Worm (Caenorhabditis elegans) whole organism, young adult: ENCODE results near the gene efhc-1.

ENCODE experiments used
- B0035.1 ChIP-seq: sonication (generic microtip); optimal IDR thresholded peaks from 2 replicates; lab custom pipeline; 2016; ENCODE audit warnings: missing genetic modification characterization, mild to moderate bottlenecking, missing compliant biosample characterization, missing genotype, missing genetic modification reagents
- B0261.1 ChIP-seq: sonication (generic microtip); optimal IDR thresholded peaks from 2 replicates; lab custom pipeline; 2016; ENCODE audit warnings: mild to moderate bottlenecking, missing genetic modification characterization, moderate library complexity, missing compliant biosample characterization
- D2030.7 ChIP-seq: fragments of 200-800 bp; sonication (Bioruptor generic); IDR thresholded peaks from 2 replicates; pipeline ENCODE4 v1.3.6; 2022; ENCODE audit warnings: missing genetic modification reagents, missing genetic modification characterization, missing compliant biosample characterization
- F23B12.7 ChIP-seq: sonication (generic microtip); optimal IDR thresholded peaks from 2 replicates; lab custom pipeline; 2017; ENCODE audit warnings: missing genetic modification characterization, mild to moderate bottlenecking, missing compliant biosample characterization, antibody characterized with exemption, moderate library complexity; ENCODE audit not compliant: insufficient read depth
- F37B4.10 ChIP-seq: fragments of 200-800 bp; sonication (Bioruptor generic); IDR thresholded peaks from 2 replicates; pipeline ENCODE4 v1.3.6; 2022; ENCODE audit warnings: missing genetic modification characterization, missing compliant biosample characterization
- F55B11.4 ChIP-seq: sonication (generic microtip); optimal IDR thresholded peaks from 2 replicates; lab custom pipeline; 2016; ENCODE audit warnings: missing compliant biosample characterization, missing genetic modification characterization, borderline replicate concordance; ENCODE audit not compliant: insufficient read depth
- F57C9.4 ChIP-seq: sonication (generic microtip); optimal IDR thresholded peaks from 2 replicates; lab custom pipeline; 2017; ENCODE audit warnings: mild to moderate bottlenecking, missing genetic modification characterization, missing compliant biosample characterization
- K11D2.4 ChIP-seq: fragments of 200-800 bp; sonication (Bioruptor generic); IDR thresholded peaks from 2 replicates; pipeline ENCODE4 v1.3.6; 2022; ENCODE audit warnings: missing genetic modification reagents, missing genetic modification characterization, missing compliant biosample characterization
- T26A5.8 ChIP-seq: sonication (generic microtip); optimal IDR thresholded peaks from 2 replicates; lab custom pipeline; 2016; ENCODE audit warnings: missing genetic modification characterization, missing compliant biosample characterization
- Y53G8AR.9 ChIP-seq: fragments of 200-800 bp; sonication (Bioruptor generic); conservative IDR thresholded peaks from 2 replicates; pipeline ENCODE4 v1.3.6; 2022; ENCODE audit warnings: missing genetic modification reagents, missing genetic modification characterization, missing compliant biosample characterization
- Y67H2A.10 ChIP-seq: fragments of 200-800 bp; sonication (Bioruptor generic); conservative IDR thresholded peaks from 2 replicates; pipeline ENCODE4 v1.3.6; 2022; ENCODE audit warnings: missing genetic modification reagents, missing genetic modification characterization, missing compliant biosample characterization
- Y79H2A.3 ChIP-seq: fragments of 200-800 bp; sonication (Bioruptor generic); conservative IDR thresholded peaks from 2 replicates; pipeline ENCODE4 v1.3.6; 2022; ENCODE audit warnings: missing genetic modification reagents, missing genetic modification characterization, missing compliant biosample characterization
- aptf-3 ChIP-seq: fragments of 200-800 bp; sonication (Bioruptor generic); IDR thresholded peaks from 2 replicates; pipeline ENCODE4 v1.3.6; 2022; ENCODE audit warnings: missing genetic modification characterization, missing compliant biosample characterization
- bed-2 ChIP-seq: fragments of 200-800 bp; sonication (Bioruptor generic); IDR thresholded peaks from 2 replicates; pipeline ENCODE4 v1.3.6; 2022; ENCODE audit warnings: missing genetic modification reagents, missing genetic modification characterization, missing compliant biosample characterization
- cebp-2 ChIP-seq: fragments of 200-800 bp; sonication (Bioruptor generic); IDR thresholded peaks from 2 replicates; pipeline ENCODE4 v1.3.6; 2022; ENCODE audit warnings: missing genetic modification characterization, missing compliant biosample characterization
- ceh-100 ChIP-seq: fragments of 200-800 bp; sonication (Bioruptor generic); IDR thresholded peaks from 2 replicates; pipeline ENCODE4 v1.3.6; 2022; ENCODE audit warnings: missing genetic modification reagents, missing genetic modification characterization, missing compliant biosample characterization
- ceh-58 ChIP-seq: fragments of 200-800 bp; sonication (Bioruptor generic); IDR thresholded peaks from 2 replicates; pipeline ENCODE4 v1.3.6; 2022; ENCODE audit warnings: missing genetic modification characterization, missing compliant biosample characterization
- ceh-79 ChIP-seq: sonication (generic microtip); optimal IDR thresholded peaks from 2 replicates; lab custom pipeline; 2017; ENCODE audit warnings: mild to moderate bottlenecking, missing genetic modification characterization, missing compliant biosample characterization
- dpff-1 ChIP-seq: sonication (generic microtip); optimal IDR thresholded peaks from 2 replicates; lab custom pipeline; 2017; ENCODE audit warnings: mild to moderate bottlenecking, missing genetic modification characterization, missing compliant biosample characterization
- egl-44 ChIP-seq: fragments of 200-800 bp; sonication (Bioruptor generic); IDR thresholded peaks from 2 replicates; pipeline ENCODE4 v1.3.6; 2022; ENCODE audit warnings: missing genetic modification reagents, missing genetic modification characterization, missing compliant biosample characterization
- egrh-3 ChIP-seq: fragments of 200-800 bp; sonication (Bioruptor generic); IDR thresholded peaks from 2 replicates; pipeline ENCODE4 v1.3.6; 2022; ENCODE audit warnings: missing genetic modification reagents, missing genetic modification characterization, missing compliant biosample characterization
- fkh-3 ChIP-seq: sonication (generic microtip); optimal IDR thresholded peaks from 2 replicates; lab custom pipeline; 2016; ENCODE audit warnings: mild to moderate bottlenecking, missing genetic modification characterization, missing compliant biosample characterization
- hmg-1.2 ChIP-seq: fragments of 200-800 bp; sonication (Bioruptor generic); IDR thresholded peaks from 2 replicates; pipeline ENCODE4 v1.3.6; 2022; ENCODE audit warnings: missing genetic modification reagents, missing genetic modification characterization, missing compliant biosample characterization
- hmg-20 ChIP-seq: fragments of 200-800 bp; sonication (Bioruptor generic); IDR thresholded peaks from 2 replicates; pipeline ENCODE4 v1.3.6; 2022; ENCODE audit warnings: missing genetic modification reagents, missing genetic modification characterization, missing compliant biosample characterization
- hsf-1 ChIP-seq: fragments of 200-800 bp; sonication (Bioruptor generic); IDR thresholded peaks from 2 replicates; pipeline ENCODE4 v1.3.6; 2022; ENCODE audit warnings: missing genetic modification reagents, missing genetic modification characterization, missing compliant biosample characterization
- let-526 ChIP-seq: fragments of 200-800 bp; sonication (Bioruptor generic); IDR thresholded peaks from 2 replicates; pipeline ENCODE4 v1.3.6; 2022; ENCODE audit warnings: missing genetic modification reagents, missing genetic modification characterization, missing compliant biosample characterization
- lin-26 ChIP-seq: fragments of 200-800 bp; sonication (Bioruptor generic); IDR thresholded peaks from 2 replicates; pipeline ENCODE4 v1.3.6; 2022; ENCODE audit warnings: missing genetic modification reagents, missing genetic modification characterization, missing compliant biosample characterization
- lin-35 ChIP-seq, 3 experiments: fragments of 150-350 bp in 2 of 3; sonication (generic microtip) in 1 of 3; optimal IDR thresholded peaks; 2 replicates each; lab custom pipeline; 2014 to 2018; ENCODE audit warnings: missing biosample characterization in 3 of 3, missing genetic modification characterization in 3 of 3, missing genetic modification reagents in 3 of 3
- lin-40 ChIP-seq: sonication (generic microtip); optimal IDR thresholded peaks from 2 replicates; lab custom pipeline; 2016; ENCODE audit warnings: missing genetic modification characterization, mild to moderate bottlenecking, missing compliant biosample characterization, missing genotype, missing genetic modification reagents
- lir-1 ChIP-seq: fragments of 200-800 bp; sonication (Bioruptor generic); conservative IDR thresholded peaks from 2 replicates; pipeline ENCODE4 v1.3.6; 2022; ENCODE audit warnings: missing genetic modification reagents, missing genetic modification characterization, missing compliant biosample characterization
- mcd-1 ChIP-seq: fragments of 200-800 bp; sonication (Bioruptor generic); IDR thresholded peaks from 2 replicates; pipeline ENCODE4 v1.3.6; 2022; ENCODE audit warnings: missing genetic modification reagents, missing genetic modification characterization, missing compliant biosample characterization
- nfya-1 ChIP-seq: sonication (generic microtip); optimal IDR thresholded peaks from 2 replicates; lab custom pipeline; 2017; ENCODE audit warnings: antibody characterized with exemption, missing compliant biosample characterization, missing genetic modification characterization, borderline replicate concordance; ENCODE audit not compliant: insufficient read depth
- nfya-2 ChIP-seq: fragments of 200-800 bp; sonication (Bioruptor generic); IDR thresholded peaks from 2 replicates; pipeline ENCODE4 v1.3.6; 2022; ENCODE audit warnings: missing genetic modification reagents, missing genetic modification characterization, missing compliant biosample characterization
- nhr-120 ChIP-seq: fragments of 200-800 bp; sonication (Bioruptor generic); IDR thresholded peaks from 2 replicates; pipeline ENCODE4 v1.3.6; 2022; ENCODE audit warnings: missing genetic modification characterization, missing compliant biosample characterization
- pbrm-1 ChIP-seq: fragments of 200-800 bp; sonication (Bioruptor generic); IDR thresholded peaks from 2 replicates; pipeline ENCODE4 v1.3.6; 2022; ENCODE audit warnings: missing genetic modification reagents, missing genetic modification characterization, missing compliant biosample characterization
- pha-4 ChIP-seq: fragments of 150-350 bp; sonication (generic microtip); optimal IDR thresholded peaks from 2 replicates; lab custom pipeline; 2014; ENCODE audit warnings: missing biosample characterization, missing genetic modification reagents, missing genetic modification characterization
- rcor-1 ChIP-seq: fragments of 200-800 bp; sonication (Bioruptor generic); IDR thresholded peaks from 2 replicates; pipeline ENCODE4 v1.3.6; 2022; ENCODE audit warnings: missing genetic modification reagents, missing genetic modification characterization, missing compliant biosample characterization
- rec-8 ChIP-seq, 2 experiments: sonication (generic microtip); optimal IDR thresholded peaks; 2 replicates each; lab custom pipeline; 2016; ENCODE audit warnings: mild to moderate bottlenecking in 2 of 2, missing genetic modification characterization in 2 of 2, missing genetic modification reagents in 2 of 2, missing genotype in 2 of 2, missing biosample characterization in 1 of 2, missing compliant biosample characterization in 1 of 2, moderate library complexity in 1 of 2
- rpc-1 ChIP-seq, 2 experiments: fragments of 150-350 bp in 1 of 2; sonication (generic microtip) in 1 of 2; optimal IDR thresholded peaks; 2 replicates each; lab custom pipeline; 2014 to 2018; ENCODE audit warnings: missing biosample characterization in 1 of 2, missing genetic modification characterization in 1 of 2, missing genetic modification reagents in 1 of 2, missing genotype in 1 of 2
- sdz-38 ChIP-seq: sonication (generic microtip); optimal IDR thresholded peaks from 2 replicates; lab custom pipeline; 2016; ENCODE audit warnings: missing genotype, missing genetic modification characterization, missing compliant biosample characterization
- sea-2 ChIP-seq: fragments of 200-800 bp; sonication (Bioruptor generic); IDR thresholded peaks from 2 replicates; pipeline ENCODE4 v1.3.6; 2022; ENCODE audit warnings: missing genetic modification characterization, missing compliant biosample characterization
- snpc-4 ChIP-seq, 5 experiments: fragments of 150-350 bp in 1 of 5; sonication (generic microtip) in 4 of 5; optimal IDR thresholded peaks; 2 replicates each; lab custom pipeline; 2014 to 2018; ENCODE audit warnings: missing genetic modification characterization in 5 of 5, missing biosample characterization in 3 of 5, antibody characterized with exemption in 2 of 5, mild to moderate bottlenecking in 2 of 5, missing compliant biosample characterization in 2 of 5, missing genotype in 2 of 5, moderate library complexity in 2 of 5, missing genetic modification reagents in 1 of 5
- sptf-2 ChIP-seq: fragments of 200-800 bp; sonication (Bioruptor generic); optimal IDR thresholded peaks from 2 replicates; lab custom pipeline; 2018; ENCODE audit warnings: mild to moderate bottlenecking, missing genetic modification characterization, missing compliant biosample characterization
- tbp1 ChIP-seq: fragments of 200-800 bp; sonication (Bioruptor generic); optimal IDR thresholded peaks from 2 replicates; lab custom pipeline; 2018; ENCODE audit warnings: mild to moderate bottlenecking, missing genetic modification characterization, missing compliant biosample characterization
- tlf-1 ChIP-seq: fragments of 200-800 bp; sonication (Bioruptor generic); optimal IDR thresholded peaks from 2 replicates; lab custom pipeline; 2018; ENCODE audit warnings: mild to moderate bottlenecking, missing genetic modification characterization, missing compliant biosample characterization
- zim-3 ChIP-seq: sonication (generic microtip); optimal IDR thresholded peaks from 2 replicates; lab custom pipeline; 2017; ENCODE audit warnings: mild to moderate bottlenecking, missing genetic modification characterization, moderate library complexity, missing compliant biosample characterization
- ztf-26 ChIP-seq: sonication (generic microtip); optimal IDR thresholded peaks from 2 replicates; lab custom pipeline; 2017; ENCODE audit warnings: missing genetic modification characterization, missing compliant biosample characterization
- ztf-28 ChIP-seq: fragments of 200-800 bp; sonication (Bioruptor generic); IDR thresholded peaks from 2 replicates; pipeline ENCODE4 v1.3.6; 2022; ENCODE audit warnings: missing genetic modification reagents, missing genetic modification characterization, missing compliant biosample characterization

The efhc-1 gene

DNA sequence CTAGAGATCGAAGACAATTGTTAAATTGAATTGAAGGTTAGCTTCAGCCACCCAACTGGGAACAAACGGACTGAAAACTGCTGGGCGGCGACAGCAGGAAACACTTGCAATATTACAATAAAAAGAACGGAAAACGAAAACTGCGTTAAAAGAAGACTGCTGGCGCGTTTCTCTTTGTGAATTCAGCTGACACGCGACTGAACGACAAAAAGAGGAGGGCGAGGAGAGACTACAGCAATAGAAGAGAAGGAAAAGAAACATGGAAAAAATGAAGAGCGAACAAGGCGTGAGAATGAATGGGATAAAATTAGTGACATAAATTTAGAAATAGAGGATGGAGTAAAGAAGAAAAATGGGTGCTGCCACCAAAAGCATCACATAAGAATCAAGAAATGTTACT, 19.5 kb downstream of the efhc-1 start (continued):
- TF ChIP-seq lin-26 (GFP tag; lab: Robert Waterston, UW), result no peak
- TF ChIP-seq egl-44 (GFP tag; lab: Robert Waterston, UW), result no peak
- TF ChIP-seq dpff-1 (tag; lab: Kevin White, UChicago), result no peak
- peak; percentile 17 for TF ChIP-seq tlf-1 (GFP tag; lab: Kevin White, UChicago)
- no peak for TF ChIP-seq zim-3 (tag; lab: Kevin White, UChicago)
- no peak for TF ChIP-seq Y79H2A.3 (GFP tag; lab: Robert Waterston, UW)
- TF ChIP-seq K11D2.4 (GFP tag; lab: Robert Waterston, UW), result peak; percentile 42; the same call in 1 of the 2 replicates
- TF ChIP-seq hmg-1.2 (GFP tag; lab: Robert Waterston, UW), result peak; percentile 95
- no peak for TF ChIP-seq D2030.7 (GFP tag; lab: Robert Waterston, UW)
- no peak for TF ChIP-seq nhr-120 (GFP tag; lab: Robert Waterston, UW)
- no peak for TF ChIP-seq sdz-38 (tag; lab: Kevin White, UChicago)
- no peak for TF ChIP-seq pha-4
- no peak for TF ChIP-seq lin-35 (GFP tag; optimal IDR thresholded peaks at IDR 0.05; lab: Kevin White, UChicago)
- TF ChIP-seq ztf-28 (GFP tag; lab: Robert Waterston, UW), result no peak
- TF ChIP-seq pbrm-1 (GFP tag; lab: Robert Waterston, UW), result peak; percentile 59; the same call in 1 of the 2 replicates
- no peak for TF ChIP-seq rpc-1 (optimal IDR thresholded peaks at IDR 0.05; lab: Kevin White, UChicago)
- TF ChIP-seq rpc-1 (tag; optimal IDR thresholded peaks at IDR 0.05; lab: Kevin White, UChicago), result no peak
- no peak for TF ChIP-seq fkh-3 (tag; lab: Kevin White, UChicago)
- TF ChIP-seq ceh-100, result no peak
- TF ChIP-seq ceh-79 (tag; lab: Kevin White, UChicago), result no peak
- no peak for TF ChIP-seq rec-8 (tag; optimal IDR thresholded peaks at IDR 0.05; lab: Kevin White, UChicago)
- peak; percentile 92 for TF ChIP-seq lin-40 (tag; lab: Kevin White, UChicago)
- no peak for TF ChIP-seq F57C9.4 (tag; lab: Kevin White, UChicago)
- TF ChIP-seq nfya-2 (GFP tag; lab: Robert Waterston, UW), result no peak
- TF ChIP-seq ceh-58, result no peak
- no peak for TF ChIP-seq Y53G8AR.9
- no peak for TF ChIP-seq snpc-4 (GFP tag; optimal IDR thresholded peaks at IDR 0.05; lab: Kevin White, UChicago)
- no peak for TF ChIP-seq snpc-4 (tag; optimal IDR thresholded peaks at IDR 0.05; lab: Kevin White, UChicago)
- TF ChIP-seq let-526 (GFP tag; lab: Robert Waterston, UW), result 0 out of 2 replicates have a peak, but pooled peaks have one; percentile 45
- no peak for TF ChIP-seq sptf-2 (GFP tag; lab: Kevin White, UChicago)
- no peak for TF ChIP-seq aptf-3 (GFP tag; lab: Robert Waterston, UW)
- TF ChIP-seq Y67H2A.10 (GFP tag; lab: Robert Waterston, UW), result no peak
- TF ChIP-seq F23B12.7 (tag; lab: Kevin White, UChicago), result peak; percentile 26
- TF ChIP-seq B0035.1 (tag; lab: Kevin White, UChicago), result no peak
- no peak for TF ChIP-seq nfya-1
- no peak for TF ChIP-seq hmg-20
- TF ChIP-seq lir-1, result no peak; the same call in 1 of the 2 replicates
- TF ChIP-seq egrh-3, result no peak
- TF ChIP-seq sea-2 (GFP tag; lab: Robert Waterston, UW), result no peak
- peak; percentile 73 for TF ChIP-seq mcd-1 (GFP tag; lab: Robert Waterston, UW)
- no peak for TF ChIP-seq cebp-2 (GFP tag; lab: Robert Waterston, UW)
- TF ChIP-seq hsf-1, result no peak
- TF ChIP-seq F37B4.10 (GFP tag; lab: Robert Waterston, UW), result no peak
- no peak for TF ChIP-seq T26A5.8 (tag; lab: Kevin White, UChicago)
- TF ChIP-seq ztf-26 (tag; lab: Kevin White, UChicago), result peak; percentile 65
- no peak for TF ChIP-seq F55B11.4 (tag; lab: Kevin White, UChicago)
- TF ChIP-seq rcor-1 (GFP tag; lab: Robert Waterston, UW), result peak; percentile 45; the same call in 1 of the 2 replicates
- no peak for TF ChIP-seq tbp1 (GFP tag; lab: Kevin White, UChicago)
- TF ChIP-seq bed-2 (GFP tag; lab: Robert Waterston, UW), result no peak
- no peak for TF ChIP-seq B0261.1 (tag; lab: Kevin White, UChicago)
